Worm (Caenorhabditis elegans) whole organism, L2 larva: ENCODE data around the gene tyr-2.

Experiments
- F13H6.1 ChIP-seq: sonication (generic microtip); optimal IDR thresholded peaks from 2 replicates; lab custom pipeline; 2016; ENCODE audit warnings: missing genetic modification characterization, missing compliant biosample characterization
- Y55F3AM.14 ChIP-seq: fragments of 200-800 bp; sonication (Bioruptor generic); optimal IDR thresholded peaks from 2 replicates; lab custom pipeline; 2018; ENCODE audit warnings: mild to moderate bottlenecking, missing genetic modification characterization, missing compliant biosample characterization
- ZK546.5 ChIP-seq: sonication (generic microtip); optimal IDR thresholded peaks from 2 replicates; lab custom pipeline; 2017; ENCODE audit warnings: missing biosample characterization, missing genetic modification characterization
- alr-1 ChIP-seq: fragments of 150-350 bp; optimal IDR thresholded peaks from 2 replicates; lab custom pipeline; 2014; ENCODE audit warnings: missing biosample characterization, missing genetic modification characterization
- aly-2 ChIP-seq: fragments of 150-350 bp; optimal IDR thresholded peaks from 2 replicates; lab custom pipeline; 2014; ENCODE audit warnings: missing biosample characterization, missing genetic modification characterization
- ama-1 ChIP-seq: fragments of 150-350 bp; optimal IDR thresholded peaks from 2 replicates; lab custom pipeline; 2018; ENCODE audit warnings: inconsistent platforms
- blmp-1 ChIP-seq: sonication (generic microtip); optimal IDR thresholded peaks from 2 replicates; lab custom pipeline; 2017; ENCODE audit warnings: missing genetic modification characterization, mild to moderate bottlenecking, missing compliant biosample characterization, antibody characterized with exemption, moderate library complexity; ENCODE audit not compliant: insufficient read depth
- ceh-16 ChIP-seq: fragments of 150-350 bp; optimal IDR thresholded peaks from 2 replicates; lab custom pipeline; 2014; ENCODE audit warnings: missing biosample characterization, missing genetic modification characterization
- crh-2 ChIP-seq: sonication (generic microtip); optimal IDR thresholded peaks from 2 replicates; lab custom pipeline; 2017; ENCODE audit warnings: missing biosample characterization, missing genetic modification characterization
- elt-1 ChIP-seq: fragments of 150-350 bp; optimal IDR thresholded peaks from 2 replicates; lab custom pipeline; 2014; ENCODE audit warnings: missing biosample characterization, missing genetic modification characterization
- elt-3 ChIP-seq: sonication (generic microtip); optimal IDR thresholded peaks from 2 replicates; lab custom pipeline; 2017; ENCODE audit warnings: missing biosample characterization, missing genetic modification characterization
- fos-1 ChIP-seq: fragments of 150-350 bp; optimal IDR thresholded peaks from 2 replicates; lab custom pipeline; 2014; ENCODE audit warnings: missing biosample characterization, missing genetic modification characterization
- lin-13 ChIP-seq: fragments of 150-350 bp; optimal IDR thresholded peaks from 2 replicates; lab custom pipeline; 2014; ENCODE audit warnings: missing biosample characterization, missing genetic modification reagents, missing genetic modification characterization
- lsy-2 ChIP-seq, 2 experiments: fragments of 150-350 bp in 1 of 2; sonication (generic microtip) in 1 of 2; optimal IDR thresholded peaks; 2 replicates each; lab custom pipeline; 2014 to 2017; ENCODE audit warnings: missing biosample characterization in 2 of 2, missing genetic modification characterization in 2 of 2
- mab-5 ChIP-seq: fragments of 150-350 bp; optimal IDR thresholded peaks from 2 replicates; lab custom pipeline; 2014; ENCODE audit warnings: missing biosample characterization, missing genetic modification characterization
- mbf-1 ChIP-seq: sonication (generic microtip); optimal IDR thresholded peaks from 2 replicates; lab custom pipeline; 2017; ENCODE audit warnings: missing biosample characterization, missing genetic modification characterization
- mdl-1 ChIP-seq, 2 experiments: fragments of 150-350 bp in 1 of 2; sonication (generic microtip) in 1 of 2; optimal IDR thresholded peaks; 2 replicates each; lab custom pipeline; 2017; ENCODE audit warnings: missing biosample characterization in 2 of 2, missing genetic modification characterization in 2 of 2
- nhr-10 ChIP-seq: sonication (generic microtip); optimal IDR thresholded peaks from 2 replicates; lab custom pipeline; 2017; ENCODE audit warnings: missing biosample characterization, missing genetic modification characterization
- nhr-11 ChIP-seq: fragments of 150-350 bp; optimal IDR thresholded peaks from 2 replicates; lab custom pipeline; 2014; ENCODE audit warnings: missing biosample characterization, missing genetic modification characterization
- nhr-129 ChIP-seq: fragments of 150-350 bp; optimal IDR thresholded peaks from 2 replicates; lab custom pipeline; 2014; ENCODE audit warnings: missing biosample characterization, missing genetic modification characterization
- nhr-21 ChIP-seq: fragments of 150-350 bp; optimal IDR thresholded peaks from 2 replicates; lab custom pipeline; 2014; ENCODE audit warnings: missing biosample characterization, missing genetic modification characterization
- nhr-23 ChIP-seq: fragments of 150-350 bp; optimal IDR thresholded peaks from 2 replicates; lab custom pipeline; 2014; ENCODE audit warnings: missing biosample characterization, missing genetic modification reagents, missing genetic modification characterization
- nhr-237 ChIP-seq: fragments of 150-350 bp; optimal IDR thresholded peaks from 2 replicates; lab custom pipeline; 2014; ENCODE audit warnings: missing biosample characterization, missing genetic modification characterization
- nhr-25 ChIP-seq: fragments of 150-350 bp; sonication (generic microtip); optimal IDR thresholded peaks from 3 replicates; lab custom pipeline; 2014; ENCODE audit warnings: missing biosample characterization, missing genetic modification characterization
- nhr-6 ChIP-seq: fragments of 150-350 bp; optimal IDR thresholded peaks from 2 replicates; lab custom pipeline; 2014; ENCODE audit warnings: missing biosample characterization, missing genetic modification characterization
- nhr-77 ChIP-seq: fragments of 150-350 bp; optimal IDR thresholded peaks from 2 replicates; lab custom pipeline; 2014; ENCODE audit warnings: missing biosample characterization, missing genetic modification characterization
- sem-4 ChIP-seq: fragments of 150-350 bp; optimal IDR thresholded peaks from 2 replicates; lab custom pipeline; 2014; ENCODE audit warnings: missing biosample characterization, missing genetic modification reagents, missing genetic modification characterization
- skn-1 ChIP-seq: sonication (generic microtip); optimal IDR thresholded peaks from 2 replicates; lab custom pipeline; 2017; ENCODE audit warnings: missing biosample characterization, missing genetic modification characterization
- sma-3 ChIP-seq: sonication (generic microtip); optimal IDR thresholded peaks from 2 replicates; lab custom pipeline; 2016; ENCODE audit warnings: missing genetic modification reagents, missing genetic modification characterization, missing compliant biosample characterization
- sma-9 ChIP-seq, 2 experiments: fragments of 150-350 bp in 1 of 2; sonication (generic microtip) in 1 of 2; optimal IDR thresholded peaks; 2 replicates each; lab custom pipeline; 2014 to 2016; ENCODE audit warnings: missing genetic modification characterization in 2 of 2, mild to moderate bottlenecking in 1 of 2, missing biosample characterization in 1 of 2, missing compliant biosample characterization in 1 of 2, missing genetic modification reagents in 1 of 2, moderate library complexity in 1 of 2
- zag-1 ChIP-seq: fragments of 150-350 bp; optimal IDR thresholded peaks from 2 replicates; lab custom pipeline; 2014; ENCODE audit warnings: missing biosample characterization, missing genetic modification characterization
- ztf-1 ChIP-seq: fragments of 200-800 bp; sonication (Bioruptor generic); conservative IDR thresholded peaks from 2 replicates; pipeline ENCODE4 v1.3.6; 2022; ENCODE audit warnings: missing genetic modification characterization, missing compliant biosample characterization
- ztf-11 ChIP-seq: sonication (generic microtip); optimal IDR thresholded peaks from 2 replicates; lab custom pipeline; 2017; ENCODE audit warnings: missing biosample characterization, missing genetic modification characterization
- ztf-4 ChIP-seq: fragments of 150-350 bp; optimal IDR thresholded peaks from 2 replicates; lab custom pipeline; 2014; ENCODE audit warnings: missing biosample characterization, missing genetic modification characterization

tyr-2 gene

ce11 chrIII:13719247-13719758, 24.7 kb upstream of the tyr-2 start:
- TF ChIP-seq nhr-10 (tag; lab: Kevin White, UChicago): no peak
- TF ChIP-seq Y55F3AM.14: no peak
- no peak for TF ChIP-seq nhr-129 (tag; lab: Kevin White, UChicago)
- no peak for TF ChIP-seq ztf-11 (tag; lab: Kevin White, UChicago)
- peak; percentile 19 for TF ChIP-seq crh-2 (tag; lab: Kevin White, UChicago)
- peak; percentile 57 for TF ChIP-seq sma-9 (GFP tag; optimal IDR thresholded peaks at IDR 0.05; lab: Kevin White, UChicago)
- TF ChIP-seq sma-9 (tag; optimal IDR thresholded peaks at IDR 0.05; lab: Kevin White, UChicago): no peak
- TF ChIP-seq sma-3 (GFP tag; lab: Kevin White, UChicago): peak; percentile 10
- no peak for TF ChIP-seq mab-5 (tag; lab: Kevin White, UChicago)
- peak; percentile 2 for TF ChIP-seq blmp-1 (tag; lab: Kevin White, UChicago)
- peak; percentile 63 for TF ChIP-seq nhr-21 (tag; lab: Kevin White, UChicago)
- TF ChIP-seq ama-1 (lab: Kevin White, UChicago): peak; percentile 22
- peak; percentile 53 to 71 for TF ChIP-seq mdl-1 (tag; optimal IDR thresholded peaks at IDR 0.05; lab: Kevin White, UChicago)
- TF ChIP-seq mbf-1 (tag; lab: Kevin White, UChicago): no peak
- TF ChIP-seq F13H6.1 (tag; lab: Kevin White, UChicago): peak; percentile 55
- peak; percentile 80 for TF ChIP-seq nhr-25 (tag; lab: Kevin White, UChicago)
- TF ChIP-seq lsy-2 (tag; optimal IDR thresholded peaks at IDR 0.05; lab: Kevin White, UChicago): peak in 1 of 2 experiments; percentile 24
- peak; percentile 24 for TF ChIP-seq ztf-4 (tag; lab: Kevin White, UChicago)

- peak; percentile 6 for TF ChIP-seq ceh-16 (tag; lab: Kevin White, UChicago)
- no peak for TF ChIP-seq nhr-23 (tag; lab: Kevin White, UChicago)
- TF ChIP-seq blmp-1 (tag; lab: Kevin White, UChicago): peak; percentile 79
- no peak for TF ChIP-seq elt-3
- peak; percentile 5 for TF ChIP-seq sem-4
- peak; percentile 56 for TF ChIP-seq ama-1 (lab: Kevin White, UChicago)
- TF ChIP-seq, all 48 proteins: peak for 4
Observed at ce11 chrIII:13720190-13720741, 23.8 kb upstream of the tyr-2 start.

- TF ChIP-seq ZK546.5 (tag; lab: Kevin White, UChicago): no peak
- no peak for TF ChIP-seq alr-1 (tag; lab: Kevin White, UChicago)
- TF ChIP-seq mdl-1 (tag; optimal IDR thresholded peaks at IDR 0.05; lab: Kevin White, UChicago): no peak
- no peak for TF ChIP-seq ama-1 (lab: Kevin White, UChicago)
- no peak for TF ChIP-seq Y55F3AM.14
- TF ChIP-seq zag-1 (tag; lab: Kevin White, UChicago): no peak
- no peak for TF ChIP-seq ztf-1
- no peak for TF ChIP-seq aly-2 (tag; lab: Kevin White, UChicago)
- no peak for TF ChIP-seq fos-1 (tag; lab: Kevin White, UChicago)
Observed at ce11 chrIII:13721066-13721465, 23.0 kb upstream of the tyr-2 start.

- no peak for TF ChIP-seq nhr-77 (tag; lab: Kevin White, UChicago)
- TF ChIP-seq crh-2 (tag; lab: Kevin White, UChicago): no peak
- no peak for TF ChIP-seq lsy-2 (tag; optimal IDR thresholded peaks at IDR 0.05; lab: Kevin White, UChicago)
- no peak for TF ChIP-seq elt-3
- no peak for TF ChIP-seq lin-13 (GFP tag; lab: Kevin White, UChicago)
- TF ChIP-seq sma-3 (GFP tag; lab: Kevin White, UChicago): no peak
- no peak for TF ChIP-seq alr-1 (tag; lab: Kevin White, UChicago)
- no peak for TF ChIP-seq ceh-16 (tag; lab: Kevin White, UChicago)
- no peak for TF ChIP-seq nhr-6
- no peak for TF ChIP-seq skn-1 (tag; lab: Kevin White, UChicago)
- no peak for TF ChIP-seq elt-1 (tag; lab: Kevin White, UChicago)
- no peak for TF ChIP-seq sem-4
- TF ChIP-seq nhr-11: no peak
- TF ChIP-seq ztf-4 (tag; lab: Kevin White, UChicago): no peak
- no peak for TF ChIP-seq blmp-1 (tag; lab: Kevin White, UChicago)
- no peak for TF ChIP-seq nhr-237
- TF ChIP-seq mdl-1 (tag; optimal IDR thresholded peaks at IDR 0.05; lab: Kevin White, UChicago): no peak
Observed at ce11 chrIII:13721944-13722343, 22.1 kb upstream of the tyr-2 start.
